Fruit fly (Drosophila melanogaster) whole organism, pupa: ENCODE data around the gene CG14841.

ENCODE experiments used
- CG10348 ChIP-seq: fragments of 200-800 bp; sonication (Bioruptor generic); IDR thresholded peaks from 2 replicates; pipeline ENCODE4 v1.3.6; 2022; ENCODE audit warnings: missing biosample characterization, missing genetic modification characterization
- CG13204 ChIP-seq: fragments of 200-800 bp; sonication (Bioruptor generic); optimal IDR thresholded peaks from 2 replicates; lab custom pipeline; 2018; ENCODE audit warnings: missing biosample characterization, mild to moderate bottlenecking, missing genetic modification characterization, moderate library complexity
- CG14655 ChIP-seq: fragments of 200-800 bp; sonication (Bioruptor generic); optimal IDR thresholded peaks from 3 replicates; lab custom pipeline; 2017; ENCODE audit warnings: mild to moderate bottlenecking, missing biosample characterization, missing genetic modification reagents, missing genetic modification characterization
- CG34367 ChIP-seq: fragments of 200-800 bp; sonication (Bioruptor generic); optimal IDR thresholded peaks from 2 replicates; lab custom pipeline; 2018; ENCODE audit warnings: missing biosample characterization, mild to moderate bottlenecking, missing genetic modification characterization
- EcR ChIP-seq: fragments of 200-800 bp; sonication (Bioruptor generic); optimal IDR thresholded peaks from 3 replicates; lab custom pipeline; 2019; ENCODE audit warnings: missing biosample characterization, missing genetic modification characterization, mild to moderate bottlenecking, moderate library complexity, missing genetic modification reagents
- Snoo ChIP-seq: fragments of 200-800 bp; sonication (Bioruptor generic); optimal IDR thresholded peaks from 3 replicates; lab custom pipeline; 2017; ENCODE audit warnings: missing biosample characterization, mild to moderate bottlenecking, missing genetic modification characterization, inconsistent platforms
- gl ChIP-seq: fragments of 200-800 bp; sonication (Bioruptor generic); optimal IDR thresholded peaks from 2 replicates; lab custom pipeline; 2018; ENCODE audit warnings: missing biosample characterization, mild to moderate bottlenecking, missing genetic modification characterization

- no peak for TF ChIP-seq EcR (GFP tag; lab: Kevin White, UChicago)
- TF ChIP-seq CG14655 (GFP tag; lab: Kevin White, UChicago): no peak
- TF ChIP-seq CG13204 (GFP tag; lab: Kevin White, UChicago): no peak
- no peak for TF ChIP-seq gl
- no peak for TF ChIP-seq CG10348
- no peak for TF ChIP-seq Snoo (tag; lab: Kevin White, UChicago)
- TF ChIP-seq CG34367: no peak
Observed at dm6 chr3R:14285059-14285953, 23.1 kb upstream of the CG14841 start.
